Worm (Caenorhabditis elegans) whole organism, L4/young adult: ENCODE data around the gene M05D6.2.

Experiments
- W03F9.2 ChIP-seq: fragments of 150-350 bp; optimal IDR thresholded peaks from 2 replicates; lab custom pipeline; 2014; ENCODE audit warnings: missing biosample characterization, missing genetic modification characterization
- dao-5 ChIP-seq: sonication (generic microtip); optimal IDR thresholded peaks from 2 replicates; lab custom pipeline; 2016; ENCODE audit warnings: missing genotype, missing genetic modification characterization, moderate library complexity, missing compliant biosample characterization
- him-1 ChIP-seq: sonication (generic microtip); optimal IDR thresholded peaks from 2 replicates; lab custom pipeline; 2016; ENCODE audit warnings: missing genotype, missing genetic modification reagents, missing genetic modification characterization, missing compliant biosample characterization

DNA sequence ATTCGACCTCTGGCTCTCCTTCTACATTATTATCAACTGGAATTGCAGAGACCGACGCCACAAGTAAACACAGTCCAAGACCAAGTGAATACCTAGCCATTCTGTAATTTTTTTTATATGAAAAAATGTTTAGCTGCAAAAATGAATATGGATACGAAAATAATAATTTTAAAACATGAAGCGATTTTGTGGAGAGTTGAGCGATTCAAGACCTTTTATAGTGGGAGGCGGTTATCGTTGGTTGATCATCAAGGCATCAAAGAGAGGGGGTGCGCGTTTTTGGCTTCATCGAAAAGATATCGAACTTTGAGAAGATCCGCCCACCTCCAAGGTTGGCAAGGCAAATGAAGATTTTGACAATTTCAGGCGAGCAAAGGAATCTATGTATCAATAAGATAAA is 21.2 kb upstream of the M05D6.2 start, which contains the start of gene cut-3:
- TF ChIP-seq dao-5: no peak
- no peak for TF ChIP-seq him-1 (tag; lab: Kevin White, UChicago)
- no peak for TF ChIP-seq W03F9.2
